Fruit fly (Drosophila melanogaster) whole organism, adult: ENCODE measurements around the gene yata.

ENCODE experiments used
- CG11617 ChIP-seq: fragments of 200-800 bp; sonication (Bioruptor generic); optimal IDR thresholded peaks from 2 replicates; lab custom pipeline; 2017; ENCODE audit warnings: mild to moderate bottlenecking, missing biosample characterization, missing genetic modification reagents, missing genetic modification characterization
- CG12768 ChIP-seq: fragments of 200-800 bp; sonication (Bioruptor generic); optimal IDR thresholded peaks from 2 replicates; lab custom pipeline; 2017; ENCODE audit warnings: missing biosample characterization, missing genetic modification characterization, mild to moderate bottlenecking, moderate library complexity, missing genetic modification reagents
- CG14711 ChIP-seq: fragments of 200-800 bp; sonication (Bioruptor generic); optimal IDR thresholded peaks from 2 replicates; lab custom pipeline; 2018; ENCODE audit warnings: missing biosample characterization, mild to moderate bottlenecking, missing genetic modification characterization, moderate library complexity
- CG1620 ChIP-seq: fragments of 200-800 bp; sonication (Bioruptor generic); optimal IDR thresholded peaks from 2 replicates; lab custom pipeline; 2016; ENCODE audit warnings: missing biosample characterization, missing genetic modification characterization
- CG33017 ChIP-seq: fragments of 200-800 bp; sonication (Bioruptor generic); optimal IDR thresholded peaks from 2 replicates; lab custom pipeline; 2018; ENCODE audit warnings: missing biosample characterization, mild to moderate bottlenecking, missing genetic modification characterization, moderate library complexity
- CG5204 ChIP-seq: fragments of 200-800 bp; sonication (Bioruptor generic); optimal IDR thresholded peaks from 2 replicates; lab custom pipeline; 2016; ENCODE audit warnings: missing biosample characterization, missing genetic modification characterization
- CG7045 ChIP-seq: fragments of 200-800 bp; sonication (Bioruptor generic); optimal IDR thresholded peaks from 2 replicates; lab custom pipeline; 2017; ENCODE audit warnings: missing biosample characterization, mild to moderate bottlenecking, missing genetic modification characterization
- CG7101 ChIP-seq: fragments of 200-800 bp; sonication (Bioruptor generic); optimal IDR thresholded peaks from 2 replicates; lab custom pipeline; 2018; ENCODE audit warnings: missing biosample characterization, mild to moderate bottlenecking, missing genetic modification characterization, moderate library complexity
- Clk ChIP-seq: fragments of 200-800 bp; sonication (Bioruptor generic); optimal IDR thresholded peaks from 2 replicates; lab custom pipeline; 2017; ENCODE audit warnings: missing biosample characterization, missing genetic modification characterization
- Crg-1 ChIP-seq: fragments of 200-800 bp; sonication (Bioruptor generic); optimal IDR thresholded peaks from 2 replicates; lab custom pipeline; 2016; ENCODE audit warnings: missing biosample characterization, missing genetic modification characterization
- Hr96 ChIP-seq: fragments of 200-800 bp; sonication (Bioruptor generic); optimal IDR thresholded peaks from 2 replicates; lab custom pipeline; 2016; ENCODE audit warnings: missing biosample characterization, missing genetic modification characterization
- Mnt ChIP-seq: fragments of 200-800 bp; sonication (Bioruptor generic); optimal IDR thresholded peaks from 2 replicates; lab custom pipeline; 2016; ENCODE audit warnings: missing biosample characterization, mild to moderate bottlenecking, missing genetic modification characterization
- bab1 ChIP-seq: fragments of 200-800 bp; sonication (Bioruptor generic); optimal IDR thresholded peaks from 3 replicates; lab custom pipeline; 2019; ENCODE audit warnings: missing biosample characterization, mild to moderate bottlenecking, missing genetic modification characterization, moderate library complexity
- cic ChIP-seq: fragments of 200-800 bp; sonication (Bioruptor generic); optimal IDR thresholded peaks from 2 replicates; lab custom pipeline; 2017; ENCODE audit warnings: missing biosample characterization, mild to moderate bottlenecking, missing genetic modification characterization, moderate library complexity
- cnc ChIP-seq, 2 experiments: fragments of >200 bp; optimal IDR thresholded peaks; 2 replicates each; lab custom pipeline; 2017
- kay ChIP-seq: fragments of 200-800 bp; sonication (Bioruptor generic); peaks from one replicate; lab custom pipeline; 2016; ENCODE audit warnings: missing biosample characterization, missing genetic modification characterization, borderline replicate concordance
- ovo ChIP-seq: fragments of 200-800 bp; sonication (Bioruptor generic); optimal IDR thresholded peaks from 2 replicates; lab custom pipeline; 2016; ENCODE audit warnings: missing biosample characterization, missing genetic modification characterization
- pad ChIP-seq: fragments of 200-800 bp; sonication (Bioruptor generic); optimal IDR thresholded peaks from 3 replicates; lab custom pipeline; 2017; ENCODE audit warnings: missing biosample characterization, missing genetic modification characterization, mild to moderate bottlenecking, moderate library complexity, missing genetic modification reagents
- tj ChIP-seq: fragments of 200-800 bp; sonication (Bioruptor generic); optimal IDR thresholded peaks from 3 replicates; lab custom pipeline; 2017; ENCODE audit warnings: missing biosample characterization, mild to moderate bottlenecking, missing genetic modification characterization, moderate library complexity
- toe ChIP-seq: fragments of 200-800 bp; sonication (Bioruptor generic); optimal IDR thresholded peaks from 2 replicates; lab custom pipeline; 2016; ENCODE audit warnings: missing biosample characterization, missing genetic modification characterization

yata gene

dm6 chr3R:29798966-29799680, 50.1 kb downstream of the yata start, which contains the start of the genes Rnb and Drice:
Gene Rnb, minus strand, starts transcription at chr3R:29799354.
Gene Drice, plus strand, starts transcription at chr3R:29799658.
- TF ChIP-seq CG7101 (tag; lab: Kevin White, UChicago) (peak; percentile 72), tj (GFP tag; lab: Kevin White, UChicago) (peak; percentile 38), cnc (optimal IDR thresholded peaks at IDR 0.05; lab: Kevin White, UChicago) (no peak), toe (GFP tag; lab: Kevin White, UChicago) (no peak), CG12768 (GFP tag; lab: Kevin White, UChicago) (peak; percentile 80), Hr96 (GFP tag; lab: Kevin White, UChicago) (no peak), pad (GFP tag; lab: Kevin White, UChicago) (peak; percentile 60), CG1620 (peak; percentile 37), Clk (peak; percentile 19), Crg-1 (no peak), Mnt (GFP tag; lab: Kevin White, UChicago) (peak; percentile 50), cic (peak; percentile 21), CG33017 (tag; lab: Kevin White, UChicago) (peak; percentile 2), CG5204 (GFP tag; lab: Kevin White, UChicago) (no peak), ovo (GFP tag; lab: Kevin White, UChicago) (peak; percentile 5), CG14711 (tag; lab: Kevin White, UChicago) (peak; percentile 60), CG7045 (peak; percentile 71), kay (no peak), bab1 (no peak), CG11617 (peak; percentile 49)

dm6 chr3R:29799681-29800028, 50.6 kb downstream of the yata start:
- TF ChIP-seq toe (GFP tag; lab: Kevin White, UChicago) (no peak), CG12768 (GFP tag; lab: Kevin White, UChicago) (no peak), Mnt (GFP tag; lab: Kevin White, UChicago) (no peak), ovo (GFP tag; lab: Kevin White, UChicago) (no peak), CG11617 (no peak), CG7045 (no peak), cnc (optimal IDR thresholded peaks at IDR 0.05; lab: Kevin White, UChicago) (peak in 1 of 2 experiments; percentile 83), cic (no peak), bab1 (peak; percentile 14)

dm6 chr3R:29802753-29803313, 53.8 kb downstream of the yata start, which contains the start of the genes Etfb and CG7789:
Gene Etfb, minus strand, starts transcription at chr3R:29802945.
Gene CG7789, plus strand, starts transcription at chr3R:29803196.
- TF ChIP-seq toe (GFP tag; lab: Kevin White, UChicago) (peak; percentile 99), CG11617 (peak; percentile 95), tj (GFP tag; lab: Kevin White, UChicago) (peak; percentile 88), CG5204 (GFP tag; lab: Kevin White, UChicago) (no peak), Clk (peak; percentile 91), kay (no peak), CG1620 (peak; percentile 92), CG33017 (tag; lab: Kevin White, UChicago) (peak; percentile 80), ovo (GFP tag; lab: Kevin White, UChicago) (peak; percentile 89), CG14711 (tag; lab: Kevin White, UChicago) (peak; percentile 53), bab1 (peak; percentile 86), cnc (optimal IDR thresholded peaks at IDR 0.05; lab: Kevin White, UChicago) (no peak), Crg-1 (peak; percentile 91), CG7101 (tag; lab: Kevin White, UChicago) (peak; percentile 88), cic (peak; percentile 72), pad (GFP tag; lab: Kevin White, UChicago) (peak; percentile 53), CG7045 (peak; percentile 90), Hr96 (GFP tag; lab: Kevin White, UChicago) (peak; percentile 97), Mnt (GFP tag; lab: Kevin White, UChicago) (peak; percentile 89), CG12768 (GFP tag; lab: Kevin White, UChicago) (peak; percentile 98)
